Worm (Caenorhabditis elegans): ENCODE measurements around the gene fbxb-84.

DNA sequence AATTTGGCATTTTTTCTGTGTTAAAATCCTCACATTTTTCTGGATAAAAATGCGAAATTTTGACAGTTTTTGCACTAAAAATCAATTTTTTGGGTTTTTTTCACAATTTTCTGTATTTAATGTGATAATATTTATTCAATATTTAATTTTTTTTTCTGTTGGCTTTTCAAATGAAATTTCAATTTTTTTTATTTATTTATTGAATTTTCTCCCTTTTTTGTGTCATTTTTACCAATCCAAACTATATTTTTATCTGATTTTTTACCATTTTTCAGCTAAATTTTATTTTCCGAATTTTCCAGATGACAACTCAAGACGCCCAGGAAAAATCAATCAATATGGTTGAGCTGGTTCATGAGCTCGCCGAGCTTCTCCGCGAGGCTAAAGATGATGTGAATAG lies 47.9 kb upstream of the fbxb-84 start, which contains the start of gene F40G9.17:
- TF ChIP-seq pqm-1 (tag; optimal IDR thresholded peaks at IDR 0.05) (no peak), nhr-12 (tag; optimal IDR thresholded peaks at IDR 0.05) (no peak), elt-2 (tag; optimal IDR thresholded peaks at IDR 0.05) (no peak), egl-27 (tag; optimal IDR thresholded peaks at IDR 0.05) (no peak), ztf-11 (tag; optimal IDR thresholded peaks at IDR 0.05) (no peak), nhr-76 (tag; optimal IDR thresholded peaks at IDR 0.05) (no peak), R02D3.7 (tag; optimal IDR thresholded peaks at IDR 0.05) (no peak), fkh-10 (GFP tag; optimal IDR thresholded peaks at IDR 0.05) (no peak), unc-39 (tag; optimal IDR thresholded peaks at IDR 0.05) (no peak), snpc-4 (tag; optimal IDR thresholded peaks at IDR 0.05) (no peak)

Measured in whole organism, L3 larva.